Worm (Caenorhabditis elegans) whole organism, early embryonic: ENCODE measurements around the gene K01A11.1.

Experiments used
- ama-1 ChIP-seq: fragments of 150-350 bp; optimal IDR thresholded peaks from 2 replicates; lab custom pipeline; 2014
- hnd-1 ChIP-seq: sonication (generic microtip); optimal IDR thresholded peaks from 2 replicates; lab custom pipeline; 2016; ENCODE audit warnings: missing genetic modification characterization, missing compliant biosample characterization

- TF ChIP-seq hnd-1 (tag; lab: Kevin White, UChicago) (no peak), ama-1 (lab: Kevin White, UChicago) (no peak)
Observed at ce11 chrIII:3478795-3479398, 47.6 kb upstream of the K01A11.1 start.
